Fruit fly (Drosophila melanogaster): ENCODE data around the gene CG33270.

Gene CG33270

DNA sequence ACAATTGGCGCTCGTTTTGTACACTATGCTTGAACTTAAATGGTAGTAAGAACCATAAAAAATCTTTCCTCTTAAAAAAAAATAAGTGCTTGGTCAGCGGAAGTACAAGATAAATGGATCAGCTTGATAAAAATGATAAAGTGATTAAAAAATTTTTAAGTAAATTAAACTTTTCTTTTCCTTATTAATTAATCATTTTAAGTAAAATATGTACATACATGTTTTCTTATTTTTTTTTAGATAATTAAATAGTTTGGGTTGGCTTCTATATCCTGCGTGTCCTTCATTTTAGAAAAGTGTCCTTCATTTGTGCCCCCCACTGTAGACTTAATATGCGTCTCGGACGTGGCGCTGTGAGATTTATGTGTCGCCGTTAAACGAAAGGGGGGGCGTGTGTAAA, 21.8 kb downstream of the CG33270 start (continued):
- TF ChIP-seq pan (optimal IDR thresholded peaks at IDR 0.05), result no peak
- TF ChIP-seq pan (GFP tag; optimal IDR thresholded peaks at IDR 0.05 in 1 of 2, IDR thresholded peaks at IDR 0.05 in 1 of 2), result peak in 1 of 2 experiments; percentile 20
- no peak for TF ChIP-seq hth (optimal IDR thresholded peaks at IDR 0.05)
- no peak for TF ChIP-seq B-H1 (GFP tag; IDR thresholded peaks at IDR 0.05)
- peak; percentile 15; the same call in 1 of the 3 replicates for TF ChIP-seq row (GFP tag; IDR thresholded peaks at IDR 0.05)
- peak; percentile 31; the same call in 1 of the 2 replicates for TF ChIP-seq CG31441 (GFP tag; IDR thresholded peaks at IDR 0.05)
- no peak for TF ChIP-seq p53 (GFP tag; optimal IDR thresholded peaks at IDR 0.05)
- TF ChIP-seq dmrt11E (tag; optimal IDR thresholded peaks at IDR 0.05), result no peak
- peak; percentile 24 for TF ChIP-seq lilli (GFP tag; optimal IDR thresholded peaks at IDR 0.05)
- TF ChIP-seq Xbp1 (GFP tag; optimal IDR thresholded peaks at IDR 0.05), result peak; percentile 0
- TF ChIP-seq CG30431 (GFP tag; optimal IDR thresholded peaks at IDR 0.05), result no peak
- TF ChIP-seq gcm2 (GFP tag; optimal IDR thresholded peaks at IDR 0.05), result no peak
- peak; percentile 8 for TF ChIP-seq CG15269 (tag; optimal IDR thresholded peaks at IDR 0.05)
- TF ChIP-seq vfl (GFP tag; optimal IDR thresholded peaks at IDR 0.05), result peak; percentile 33
- TF ChIP-seq PHDP (tag; optimal IDR thresholded peaks at IDR 0.05), result peak; percentile 52
- TF ChIP-seq CG34224 (GFP tag; IDR thresholded peaks at IDR 0.05; ENCODE audit: partially characterized antibody), result no peak
- TF ChIP-seq CG4617 (GFP tag; optimal IDR thresholded peaks at IDR 0.05; ENCODE audit: borderline replicate concordance), result no peak
- no peak for TF ChIP-seq YL-1 (GFP tag; optimal IDR thresholded peaks at IDR 0.05)
- TF ChIP-seq CG5953 (GFP tag; IDR thresholded peaks at IDR 0.05), result no peak
- no peak for TF ChIP-seq Doc2 (GFP tag; IDR thresholded peaks at IDR 0.05)
- no peak for TF ChIP-seq CG34376 (GFP tag; optimal IDR thresholded peaks at IDR 0.05)
- 0 out of 2 replicates have a peak, but pooled peaks have one; percentile 33 for TF ChIP-seq Atf6 (GFP tag; IDR thresholded peaks at IDR 0.05)
- peak; percentile 25 for TF ChIP-seq CG12659 (GFP tag; optimal IDR thresholded peaks at IDR 0.05)
- no peak for TF ChIP-seq Ets97D (GFP tag; optimal IDR thresholded peaks at IDR 0.05)
- no peak for TF ChIP-seq MESR4 (GFP tag; optimal IDR thresholded peaks at IDR 0.05)
- no peak for TF ChIP-seq unc-4 (GFP tag; IDR thresholded peaks at IDR 0.05; ENCODE audit: partially characterized antibody)
- TF ChIP-seq Sin3A (optimal IDR thresholded peaks at IDR 0.05), result no peak
- TF ChIP-seq lola (GFP tag; optimal IDR thresholded peaks at IDR 0.05), result no peak
- no peak for TF ChIP-seq CG2202 (tag; optimal IDR thresholded peaks at IDR 0.05)
- TF ChIP-seq CG13296 (GFP tag; optimal IDR thresholded peaks at IDR 0.05), result no peak
- no peak for TF ChIP-seq Drgx (GFP tag; IDR thresholded peaks at IDR 0.05)
- peak; percentile 24 for TF ChIP-seq CG8388 (GFP tag; optimal IDR thresholded peaks at IDR 0.05)
- TF ChIP-seq CG5245 (GFP tag; optimal IDR thresholded peaks at IDR 0.05), result no peak
- TF ChIP-seq vnd (GFP tag; IDR thresholded peaks at IDR 0.05; ENCODE audit: partially characterized antibody), result no peak
- TF ChIP-seq CG43689 (GFP tag; IDR thresholded peaks at IDR 0.05), result no peak
- no peak for TF ChIP-seq kah (GFP tag; optimal IDR thresholded peaks at IDR 0.05)
- TF ChIP-seq Rx (GFP tag; IDR thresholded peaks at IDR 0.05), result no peak
- TF ChIP-seq az2 (GFP tag; optimal IDR thresholded peaks at IDR 0.05), result peak; percentile 29
- peak; percentile 36 for TF ChIP-seq CG30403 (GFP tag; optimal IDR thresholded peaks at IDR 0.05)
- no peak for TF ChIP-seq trem (tag; optimal IDR thresholded peaks at IDR 0.05)
- TF ChIP-seq CG13775 (GFP tag; optimal IDR thresholded peaks at IDR 0.05), result peak; percentile 46
- no peak for TF ChIP-seq CG18764 (GFP tag; optimal IDR thresholded peaks at IDR 0.05)
- no peak for TF ChIP-seq CG34422 (GFP tag; IDR thresholded peaks at IDR 0.05)
- peak; percentile 30 for TF ChIP-seq Sox102F (GFP tag; optimal IDR thresholded peaks at IDR 0.05)
- no peak for TF ChIP-seq Antp (GFP tag; optimal IDR thresholded peaks at IDR 0.05)
- TF ChIP-seq CG17829 (tag; optimal IDR thresholded peaks at IDR 0.05), result no peak
- peak; percentile 32 for TF ChIP-seq bcd (GFP tag; optimal IDR thresholded peaks at IDR 0.05)
- TF ChIP-seq CG10462 (GFP tag; optimal IDR thresholded peaks at IDR 0.05), result no peak
- TF ChIP-seq CG17385 (GFP tag; optimal IDR thresholded peaks at IDR 0.05), result peak; percentile 19
- TF ChIP-seq HmgZ (tag; optimal IDR thresholded peaks at IDR 0.05), result no peak
- TF ChIP-seq CG9876 (GFP tag; optimal IDR thresholded peaks at IDR 0.05), result no peak
- no peak for TF ChIP-seq ro (GFP tag; IDR thresholded peaks at IDR 0.05)

Measured in whole organism, embryonic.